Worm (Caenorhabditis elegans): ENCODE measurements around the gene R01H2.7.
A peak's percentile ranks its signal among the peaks of the same experiment; 100 is the strongest.

R01H2.7 gene

ce11 chrIII:7062580-7062979, 17.0 kb upstream of the R01H2.7 start, which contains the start of gene R01H2.1:
Gene R01H2.1 (plus strand): TSS chrIII:7062880.
- TF ChIP-seq egl-27 (tag; optimal IDR thresholded peaks at IDR 0.05) (no peak), hlh-17 (GFP tag; optimal IDR thresholded peaks at IDR 0.05; ENCODE audit: borderline replicate concordance) (no peak), fkh-4 (tag; optimal IDR thresholded peaks at IDR 0.05; ENCODE audit: borderline replicate concordance) (no peak), tbx-2 (tag; optimal IDR thresholded peaks at IDR 0.05) (no peak), fkh-10 (GFP tag; optimal IDR thresholded peaks at IDR 0.05) (no peak), unc-62 (GFP tag; optimal IDR thresholded peaks at IDR 0.05) (no peak), mef-2 (tag; optimal IDR thresholded peaks at IDR 0.05) (no peak), fos-1 (tag; optimal IDR thresholded peaks at IDR 0.05) (no peak), nhr-237 (tag; optimal IDR thresholded peaks at IDR 0.05) (no peak), F16B12.6 (tag; optimal IDR thresholded peaks at IDR 0.05) (no peak), unc-98 (GFP tag; IDR thresholded peaks at IDR 0.05) (no peak), zag-1 (tag; optimal IDR thresholded peaks at IDR 0.05) (no peak), dsc-1 (tag; optimal IDR thresholded peaks at IDR 0.05) (no peak), ets-5 (GFP tag; IDR thresholded peaks at IDR 0.05) (no peak), fkh-8 (tag; optimal IDR thresholded peaks at IDR 0.05) (no peak)

ce11 chrIII:7060531-7061095, 15.1 kb upstream of the R01H2.7 start, which contains the start of gene egg-2:
Gene egg-2 (minus strand): TSS chrIII:7060583.
- no peak for TF ChIP-seq mef-2 (tag; optimal IDR thresholded peaks at IDR 0.05)
- no peak for TF ChIP-seq isw-1 (GFP tag; IDR thresholded peaks at IDR 0.05)
- TF ChIP-seq nhr-84 (tag; optimal IDR thresholded peaks at IDR 0.05) = no peak
- no peak for TF ChIP-seq unc-86 (tag; optimal IDR thresholded peaks at IDR 0.05)
- TF ChIP-seq nhr-12 (tag; optimal IDR thresholded peaks at IDR 0.05) = no peak
- TF ChIP-seq sptf-1 (tag; optimal IDR thresholded peaks at IDR 0.05) = no peak
- no peak for TF ChIP-seq ets-5 (GFP tag; IDR thresholded peaks at IDR 0.05)
- TF ChIP-seq ama-1 (optimal IDR thresholded peaks at IDR 0.05) = no peak
- TF ChIP-seq mdl-1 (tag; optimal IDR thresholded peaks at IDR 0.05) = no peak
- TF ChIP-seq unc-62 (GFP tag; optimal IDR thresholded peaks at IDR 0.05) = no peak
- TF ChIP-seq egl-13 (tag; optimal IDR thresholded peaks at IDR 0.05) = no peak
- TF ChIP-seq lin-39 (tag; optimal IDR thresholded peaks at IDR 0.05) = no peak
- no peak for TF ChIP-seq nhr-28 (tag; optimal IDR thresholded peaks at IDR 0.05)
- TF ChIP-seq hlh-17 (GFP tag; optimal IDR thresholded peaks at IDR 0.05; ENCODE audit: borderline replicate concordance) = no peak
- no peak for TF ChIP-seq pag-3 (tag; optimal IDR thresholded peaks at IDR 0.05; ENCODE audit: borderline replicate concordance, insufficient read depth)
- no peak for TF ChIP-seq lin-15B (tag; optimal IDR thresholded peaks at IDR 0.05)
- no peak for TF ChIP-seq ceh-88 (GFP tag; IDR thresholded peaks at IDR 0.05)
- no peak for TF ChIP-seq blmp-1 (tag; optimal IDR thresholded peaks at IDR 0.05)
- TF ChIP-seq xbp-1 (tag; optimal IDR thresholded peaks at IDR 0.05) = no peak
- TF ChIP-seq vab-15 (tag; optimal IDR thresholded peaks at IDR 0.05) = no peak

- TF ChIP-seq nhr-12 (tag; optimal IDR thresholded peaks at IDR 0.05) = no peak
Observed at ce11 chrIII:7056241-7056640, 10.7 kb upstream of the R01H2.7 start, which contains the start of gene R01H2.2. Gene R01H2.2 (plus strand): TSS chrIII:7056541.

- TF ChIP-seq dpl-1 (GFP tag; optimal IDR thresholded peaks at IDR 0.05) = peak in 2 of 3 experiments; percentile 14 to 33
- no peak for TF ChIP-seq sox-4 (tag; optimal IDR thresholded peaks at IDR 0.05)
- peak; percentile 19 to 92 for TF ChIP-seq efl-1 (optimal IDR thresholded peaks at IDR 0.05)
- peak; percentile 59 to 91 for TF ChIP-seq efl-1 (GFP tag; optimal IDR thresholded peaks at IDR 0.05 in 1 of 2)
- peak; percentile 45 for TF ChIP-seq blmp-1 (tag; optimal IDR thresholded peaks at IDR 0.05)
- no peak for TF ChIP-seq unc-86 (tag; optimal IDR thresholded peaks at IDR 0.05)
Observed at ce11 chrIII:7034252-7035223, 11.0 kb downstream of the R01H2.7 start.

Data from whole organism, L1 larva.